Fruit fly (Drosophila melanogaster): ENCODE data around the gene CG46308.
A peak's percentile ranks its signal among the peaks of the same experiment; 100 is the strongest.

Gene CG46308

dm6 chr2L:13458991-13459731, 2.4 kb upstream of the CG46308 start, which contains the start of gene CG42810:
Gene CG42810 (plus strand): TSS chr2L:13459681.
- no peak for TF ChIP-seq pan (optimal IDR thresholded peaks at IDR 0.05)
- TF ChIP-seq CG8478 (optimal IDR thresholded peaks at IDR 0.05) = no peak
- no peak for TF ChIP-seq Dll (optimal IDR thresholded peaks at IDR 0.05)
- TF ChIP-seq psq (optimal IDR thresholded peaks at IDR 0.05) = no peak
- TF ChIP-seq EcR (GFP tag; optimal IDR thresholded peaks at IDR 0.05) = no peak
- TF ChIP-seq usp (GFP tag; optimal IDR thresholded peaks at IDR 0.05) = no peak

- no peak for TF ChIP-seq psq (optimal IDR thresholded peaks at IDR 0.05)
- TF ChIP-seq usp (GFP tag; optimal IDR thresholded peaks at IDR 0.05) = no peak
- TF ChIP-seq EcR (GFP tag; optimal IDR thresholded peaks at IDR 0.05) = no peak
- TF ChIP-seq pan (optimal IDR thresholded peaks at IDR 0.05) = no peak
- TF ChIP-seq CG8478 (optimal IDR thresholded peaks at IDR 0.05) = no peak
- TF ChIP-seq Dll (optimal IDR thresholded peaks at IDR 0.05) = no peak
These were observed 13.7 kb downstream of the CG46308 start for dm6 chr2L:13475254-13475653.

dm6 chr2L:13482258-13482657, 20.7 kb downstream of the CG46308 start:
- TF ChIP-seq Dll (optimal IDR thresholded peaks at IDR 0.05) (no peak), usp (GFP tag; optimal IDR thresholded peaks at IDR 0.05) (no peak), EcR (GFP tag; optimal IDR thresholded peaks at IDR 0.05) (peak in 1 of 2 experiments; percentile 4), psq (optimal IDR thresholded peaks at IDR 0.05) (no peak), pan (optimal IDR thresholded peaks at IDR 0.05) (no peak)

- TF ChIP-seq EcR (GFP tag; optimal IDR thresholded peaks at IDR 0.05) (no peak), Dll (optimal IDR thresholded peaks at IDR 0.05) (no peak), pan (optimal IDR thresholded peaks at IDR 0.05) (no peak), usp (GFP tag; optimal IDR thresholded peaks at IDR 0.05) (no peak), psq (optimal IDR thresholded peaks at IDR 0.05) (no peak), CG8478 (optimal IDR thresholded peaks at IDR 0.05) (no peak)
These were observed 36.3 kb downstream of the CG46308 start for dm6 chr2L:13497915-13498314.

DNA sequence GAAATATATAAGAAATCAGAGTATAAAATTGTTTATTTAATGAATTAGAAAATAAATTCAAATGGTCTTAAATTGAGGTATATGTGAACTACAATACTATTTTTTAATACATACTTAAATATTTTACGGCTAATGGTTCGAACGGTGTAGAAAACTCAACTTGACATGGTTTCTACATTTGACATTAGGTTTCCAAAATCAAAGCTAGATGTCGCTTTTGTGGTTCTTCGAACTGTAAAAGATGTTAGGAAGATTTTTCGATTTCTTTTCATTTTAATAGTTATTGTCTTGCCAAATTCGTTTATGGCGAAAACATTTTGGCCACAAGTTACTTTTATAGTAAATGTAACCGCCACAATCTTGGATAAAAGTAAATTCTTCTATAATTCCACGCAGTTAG, 38.8 kb downstream of the CG46308 start:
- TF ChIP-seq usp (GFP tag; optimal IDR thresholded peaks at IDR 0.05) (no peak), Dll (optimal IDR thresholded peaks at IDR 0.05) (no peak), pan (optimal IDR thresholded peaks at IDR 0.05) (no peak), CG8478 (optimal IDR thresholded peaks at IDR 0.05) (no peak), psq (optimal IDR thresholded peaks at IDR 0.05) (no peak), EcR (GFP tag; optimal IDR thresholded peaks at IDR 0.05) (no peak)

- no peak for TF ChIP-seq EcR (GFP tag; optimal IDR thresholded peaks at IDR 0.05)
- TF ChIP-seq psq (optimal IDR thresholded peaks at IDR 0.05) = no peak
- no peak for TF ChIP-seq pan (optimal IDR thresholded peaks at IDR 0.05)
- no peak for TF ChIP-seq usp (GFP tag; optimal IDR thresholded peaks at IDR 0.05)
- no peak for TF ChIP-seq Dll (optimal IDR thresholded peaks at IDR 0.05)
- TF ChIP-seq CG8478 (optimal IDR thresholded peaks at IDR 0.05) = no peak
These were observed 48.1 kb downstream of the CG46308 start for dm6 chr2L:13509533-13510240.

- TF ChIP-seq psq (optimal IDR thresholded peaks at IDR 0.05) (no peak), EcR (GFP tag; optimal IDR thresholded peaks at IDR 0.05) (no peak), usp (GFP tag; optimal IDR thresholded peaks at IDR 0.05) (no peak), Dll (optimal IDR thresholded peaks at IDR 0.05) (no peak), CG8478 (optimal IDR thresholded peaks at IDR 0.05) (no peak), pan (optimal IDR thresholded peaks at IDR 0.05) (no peak)
These were observed 49.6 kb downstream of the CG46308 start for dm6 chr2L:13510870-13511867.

dm6 chr2L:13512182-13513032, 50.8 kb downstream of the CG46308 start:
- TF ChIP-seq Dll (optimal IDR thresholded peaks at IDR 0.05) = peak; percentile 88
- TF ChIP-seq CG8478 (optimal IDR thresholded peaks at IDR 0.05) = no peak

DNA sequence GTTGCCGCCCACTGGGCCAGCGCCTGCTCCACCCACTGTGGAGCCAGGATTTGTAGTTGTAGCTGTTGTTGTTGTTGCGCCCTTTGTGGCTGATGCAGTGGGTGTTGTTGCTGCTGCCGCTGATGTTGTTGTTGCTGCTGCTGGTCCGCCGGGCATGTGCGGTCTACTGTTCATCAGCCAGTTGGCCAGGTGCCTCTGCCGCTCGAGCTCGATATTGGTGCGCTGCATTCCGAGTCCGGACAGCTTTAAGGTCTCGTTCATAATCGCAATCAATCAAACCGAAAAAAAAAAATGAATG, 51.4 kb downstream of the CG46308 start:
- no peak for TF ChIP-seq usp (GFP tag; optimal IDR thresholded peaks at IDR 0.05)
- TF ChIP-seq pan (optimal IDR thresholded peaks at IDR 0.05) = no peak
- TF ChIP-seq EcR (GFP tag; optimal IDR thresholded peaks at IDR 0.05) = no peak
- TF ChIP-seq psq (optimal IDR thresholded peaks at IDR 0.05) = no peak
- TF ChIP-seq CG8478 (optimal IDR thresholded peaks at IDR 0.05) = no peak
- TF ChIP-seq Dll (optimal IDR thresholded peaks at IDR 0.05) = no peak

DNA sequence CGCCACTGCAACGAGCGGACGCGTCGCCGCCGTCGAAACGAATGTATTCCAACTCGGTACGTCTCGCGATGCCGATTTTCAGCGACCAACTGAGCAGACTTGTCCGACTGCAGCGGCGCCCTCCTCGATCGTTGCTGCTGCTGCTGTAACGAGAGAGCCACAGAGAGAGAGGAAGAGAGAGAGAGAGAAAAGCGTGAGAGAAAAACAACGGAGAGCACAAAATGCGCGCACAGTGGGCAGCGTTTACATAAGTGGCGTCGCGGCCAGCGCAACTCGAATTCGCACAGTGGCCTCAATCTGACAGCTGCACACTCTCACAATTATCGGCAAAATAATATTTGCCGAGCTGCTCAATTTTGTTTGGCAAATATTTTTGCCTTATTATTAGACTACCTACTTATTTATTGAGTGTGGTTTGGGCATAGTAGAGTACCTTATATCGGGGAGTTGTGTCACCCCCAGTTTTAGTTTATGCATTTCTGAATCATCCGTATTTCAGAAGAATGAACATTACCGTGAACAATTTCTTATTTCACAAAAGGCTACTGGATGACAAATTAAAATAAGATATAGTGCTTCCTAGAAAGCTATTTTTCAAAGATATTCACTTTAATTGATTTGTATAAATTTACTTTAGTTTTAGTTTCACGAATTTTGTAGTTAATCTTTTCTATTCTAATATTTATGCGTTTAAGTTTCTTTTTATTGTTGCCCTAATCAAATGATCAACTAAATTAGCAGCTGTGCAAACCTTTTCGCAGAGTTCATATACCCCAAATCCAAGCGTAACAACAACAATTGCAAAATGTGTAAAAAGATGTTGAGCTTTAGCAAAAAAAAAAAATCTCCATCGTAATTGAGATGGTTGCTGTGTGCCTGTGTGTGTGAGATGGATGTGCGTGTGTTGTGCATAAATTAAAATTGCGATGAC, 52.0 kb downstream of the CG46308 start:
- no peak for TF ChIP-seq EcR (GFP tag; optimal IDR thresholded peaks at IDR 0.05)
- TF ChIP-seq Dll (optimal IDR thresholded peaks at IDR 0.05) = peak; percentile 99
